Worm (Caenorhabditis elegans) whole organism, early embryonic: Measurements from ENCODE around the gene F10E9.12.

ENCODE experiments used
- B0310.2 ChIP-seq: sonication (generic microtip); optimal IDR thresholded peaks from 2 replicates; lab custom pipeline; 2016; ENCODE audit warnings: mild to moderate bottlenecking, missing genetic modification characterization, missing compliant biosample characterization
- ama-1 ChIP-seq: fragments of 150-350 bp; optimal IDR thresholded peaks from 2 replicates; lab custom pipeline; 2014
- ceh-36 ChIP-seq: sonication (generic microtip); optimal IDR thresholded peaks from 2 replicates; lab custom pipeline; 2016; ENCODE audit warnings: missing genetic modification characterization, inconsistent platforms, missing compliant biosample characterization
- flt-1 ChIP-seq: fragments of 200-800 bp; sonication (Bioruptor generic); IDR thresholded peaks from 2 replicates; pipeline ENCODE4 v1.3.6; 2022; ENCODE audit warnings: missing genetic modification characterization, missing compliant biosample characterization
- scrt-1 ChIP-seq: fragments of 200-800 bp; sonication (Bioruptor generic); IDR thresholded peaks from 2 replicates; pipeline ENCODE4 v1.3.6; 2022; ENCODE audit warnings: missing genetic modification characterization, missing compliant biosample characterization
- sea-1 ChIP-seq: fragments of 200-800 bp; sonication (Bioruptor generic); conservative IDR thresholded peaks from 2 replicates; pipeline ENCODE4 v1.3.6; 2022; ENCODE audit warnings: missing genetic modification characterization, missing compliant biosample characterization
- tbx-37 ChIP-seq: fragments of 200-800 bp; sonication (Bioruptor generic); conservative IDR thresholded peaks from 2 replicates; pipeline ENCODE4 v1.3.6; 2022; ENCODE audit warnings: missing genetic modification reagents, missing genetic modification characterization, missing compliant biosample characterization

- TF ChIP-seq B0310.2 (tag; lab: Kevin White, UChicago) = no peak
- TF ChIP-seq sea-1 (GFP tag; lab: Robert Waterston, UW) = no peak
- no peak for TF ChIP-seq ceh-36 (tag; lab: Kevin White, UChicago)
- TF ChIP-seq ama-1 = no peak
- no peak for TF ChIP-seq scrt-1 (GFP tag; lab: Robert Waterston, UW)
- no peak for TF ChIP-seq tbx-37 (GFP tag; lab: Robert Waterston, UW)
- no peak for TF ChIP-seq flt-1 (GFP tag; lab: Robert Waterston, UW)
Observed at ce11 chrIII:8281310-8281709, 43.0 kb upstream of the F10E9.12 start.
